Fruit fly (Drosophila melanogaster) S2 (cell line): Measurements from ENCODE around the gene Ugt35B1.

Source experiments
- CG8478 ChIP-seq: fragments of >200 bp; optimal IDR thresholded peaks from 2 replicates; lab custom pipeline; 2018
- CTCF ChIP-seq, 2 experiments: fragments of >200 bp; optimal IDR thresholded peaks; 2 replicates each; lab custom pipeline; 2018

DNA sequence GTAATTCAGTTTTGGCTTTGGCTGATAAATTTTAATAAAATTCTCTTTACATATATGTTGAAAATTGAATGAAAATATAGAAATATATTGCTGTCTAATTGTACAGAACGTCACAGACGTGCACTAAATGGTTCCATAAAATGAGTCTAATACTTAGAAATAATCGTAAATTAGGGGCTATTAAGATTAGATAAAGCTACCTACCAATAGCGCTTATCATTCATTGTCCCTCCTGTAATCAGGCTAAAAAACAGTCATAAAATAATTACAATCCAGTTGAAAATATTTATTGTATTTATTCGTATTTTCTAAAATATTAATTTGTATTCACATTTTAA lies 3.1 kb upstream of the Ugt35B1 start:
- TF ChIP-seq CG8478 (lab: Kevin White, UChicago), result no peak
- TF ChIP-seq CTCF (optimal IDR thresholded peaks at IDR 0.05; lab: Kevin White, UChicago), result no peak
